Worm (Caenorhabditis elegans) whole organism, L4 larva: ENCODE results near the gene ZK813.7.

ENCODE experiments used
- D1046.2 ChIP-seq: fragments of 200-800 bp; sonication (Bioruptor generic); IDR thresholded peaks from 2 replicates; pipeline ENCODE4 v1.3.6; 2022; ENCODE audit warnings: missing genetic modification characterization, missing compliant biosample characterization
- aha-1 ChIP-seq: fragments of 150-350 bp; peaks from one replicate; lab custom pipeline; 2014; ENCODE audit warnings: missing biosample characterization, missing genetic modification characterization
- daf-16 ChIP-seq, 3 experiments: sonication (generic microtip); optimal IDR thresholded peaks; 2 replicates each; lab custom pipeline; 2016 to 2017; ENCODE audit warnings: missing genetic modification characterization in 3 of 3, missing genetic modification reagents in 3 of 3, mild to moderate bottlenecking in 2 of 3, missing compliant biosample characterization in 2 of 3, missing biosample characterization in 1 of 3, moderate library complexity in 1 of 3
- egl-27 ChIP-seq: sonication (generic microtip); optimal IDR thresholded peaks from 3 replicates; lab custom pipeline; 2017; ENCODE audit warnings: missing biosample characterization, missing genetic modification reagents, missing genetic modification characterization
- fos-1 ChIP-seq: fragments of 150-350 bp; optimal IDR thresholded peaks from 2 replicates; lab custom pipeline; 2014; ENCODE audit warnings: missing biosample characterization, missing genetic modification characterization
- lin-39 ChIP-seq: fragments of 150-350 bp; optimal IDR thresholded peaks from 2 replicates; lab custom pipeline; 2014; ENCODE audit warnings: missing biosample characterization, missing genetic modification reagents, missing genetic modification characterization
- nhr-237 ChIP-seq: sonication (generic microtip); optimal IDR thresholded peaks from 2 replicates; lab custom pipeline; 2017; ENCODE audit warnings: missing biosample characterization, missing genetic modification characterization
- unc-62 ChIP-seq, 3 experiments: fragments of 150-350 bp in 1 of 3; sonication (generic microtip); optimal IDR thresholded peaks in 2 of 3; peaks in 1 of 3; 1 replicate in 1 of 3; 2 replicates in 2 of 3; lab custom pipeline; 2014 to 2017; ENCODE audit warnings: missing biosample characterization in 3 of 3, missing genetic modification characterization in 3 of 3, missing genetic modification reagents in 3 of 3, missing genotype in 1 of 3
- ztf-11 ChIP-seq: fragments of 150-350 bp; optimal IDR thresholded peaks from 2 replicates; lab custom pipeline; 2014; ENCODE audit warnings: missing biosample characterization, missing genetic modification characterization

DNA sequence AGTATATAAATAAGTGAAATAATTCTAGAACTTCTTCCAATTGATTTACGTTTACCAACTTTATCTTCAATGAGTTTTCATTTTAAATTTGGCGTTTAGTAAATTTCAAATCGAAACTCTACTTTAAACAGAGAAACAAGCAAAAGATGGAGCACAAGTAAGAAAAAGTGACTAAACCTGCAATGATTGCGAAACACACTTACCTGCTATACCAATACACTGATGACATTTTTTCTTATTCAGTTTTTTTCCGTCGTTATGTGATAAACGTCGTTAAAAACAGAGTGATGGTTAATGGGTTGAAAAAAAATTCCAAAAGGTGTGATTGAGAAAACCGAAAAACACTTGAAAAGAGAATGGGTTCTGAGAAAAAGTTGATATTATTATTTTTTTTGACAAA lies 29.2 kb downstream of the ZK813.7 start:
- TF ChIP-seq unc-62 (GFP tag; optimal IDR thresholded peaks at IDR 0.05 in 1 of 2; lab: Kevin White, UChicago) (no peak), unc-62 (tag; optimal IDR thresholded peaks at IDR 0.05; lab: Kevin White, UChicago) (no peak), fos-1 (tag; lab: Kevin White, UChicago) (no peak), egl-27 (tag; lab: Kevin White, UChicago) (no peak), daf-16 (GFP tag; optimal IDR thresholded peaks at IDR 0.05; lab: Kevin White, UChicago) (no peak), daf-16 (tag; optimal IDR thresholded peaks at IDR 0.05; lab: Kevin White, UChicago) (peak; percentile 27), aha-1 (no peak), lin-39 (tag; lab: Kevin White, UChicago) (no peak), nhr-237 (tag; lab: Kevin White, UChicago) (no peak), D1046.2 (GFP tag; lab: Robert Waterston, UW) (no peak), ztf-11 (tag; lab: Kevin White, UChicago) (no peak)
